Worm (Caenorhabditis elegans) whole organism, midembryonic: ENCODE results near the gene C45H4.14.
"Not testable (repeated sequence)": the region's sequence is repeated elsewhere in the genome, so short reads cannot be mapped to it uniquely, and the experiment has no call there.

Source experiments
- T22C8.4 ChIP-seq: fragments of 200-800 bp; sonication (Bioruptor generic); IDR thresholded peaks from 2 replicates; pipeline ENCODE4 v1.3.6; 2022; ENCODE audit warnings: missing genetic modification characterization, missing compliant biosample characterization
- cog-1 ChIP-seq: sonication (generic microtip); optimal IDR thresholded peaks from 2 replicates; lab custom pipeline; 2016; ENCODE audit warnings: missing genetic modification characterization, missing compliant biosample characterization
- flt-1 ChIP-seq: fragments of 200-800 bp; sonication (Bioruptor generic); IDR thresholded peaks from 2 replicates; pipeline ENCODE4 v1.3.6; 2022; ENCODE audit warnings: missing genetic modification characterization, missing compliant biosample characterization
- klf-2 ChIP-seq: fragments of 200-800 bp; sonication (Bioruptor generic); conservative IDR thresholded peaks from 2 replicates; pipeline ENCODE4 v1.3.6; 2022; ENCODE audit warnings: missing genetic modification reagents, missing genetic modification characterization, missing compliant biosample characterization
- med-1 ChIP-seq: sonication (generic microtip); optimal IDR thresholded peaks from 2 replicates; lab custom pipeline; 2017; ENCODE audit warnings: missing genetic modification characterization, mild to moderate bottlenecking, missing compliant biosample characterization, antibody characterized with exemption, missing genetic modification reagents; ENCODE audit not compliant: insufficient read depth
- ref-1 ChIP-seq: fragments of 200-800 bp; sonication (Bioruptor generic); conservative IDR thresholded peaks from 2 replicates; pipeline ENCODE4 v1.3.6; 2022; ENCODE audit warnings: missing genetic modification reagents, missing genetic modification characterization, missing compliant biosample characterization
- tab-1 ChIP-seq: fragments of 200-800 bp; sonication (Bioruptor generic); IDR thresholded peaks from 2 replicates; pipeline ENCODE4 v1.3.6; 2022; ENCODE audit warnings: missing genetic modification characterization, missing compliant biosample characterization
- ztf-23 ChIP-seq: fragments of 200-800 bp; sonication (Bioruptor generic); IDR thresholded peaks from 2 replicates; pipeline ENCODE4 v1.3.6; 2022; ENCODE audit warnings: missing genetic modification reagents, missing genetic modification characterization, missing compliant biosample characterization
- ztf-29 ChIP-seq: fragments of 200-800 bp; sonication (Bioruptor generic); IDR thresholded peaks from 2 replicates; pipeline ENCODE4 v1.3.6; 2022; ENCODE audit warnings: missing genetic modification reagents, missing genetic modification characterization, missing compliant biosample characterization

C45H4.14 gene

DNA sequence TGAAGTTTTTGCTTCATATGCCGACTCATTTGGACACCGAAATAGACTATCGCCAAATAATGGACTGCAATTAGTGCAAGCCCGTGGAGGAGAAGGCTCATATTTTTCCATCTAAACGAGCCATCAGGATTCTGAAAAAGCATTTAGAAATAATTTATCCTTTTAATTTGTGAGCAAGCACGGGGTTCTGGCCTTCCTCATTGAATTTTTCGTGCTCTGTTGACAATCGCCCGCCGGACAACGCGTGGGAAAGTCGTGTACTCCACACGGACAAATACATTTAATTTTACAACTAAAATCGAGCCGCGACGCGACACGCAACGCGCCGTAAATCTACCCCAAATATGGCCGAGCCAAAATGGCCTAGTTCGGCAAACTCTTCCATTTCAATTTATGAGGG, 14.8 kb downstream of the C45H4.14 start, which contains the start of gene F22F7.12:
F22F7.12 (minus strand) TSS at position 101 of the 400 bp plus-strand sequence.
- not testable (repeated sequence) for TF ChIP-seq klf-2 (GFP tag; lab: Robert Waterston, UW); cog-1 (tag; lab: Kevin White, UChicago); med-1 (GFP tag; lab: Kevin White, UChicago)

- TF ChIP-seq ztf-23 (GFP tag; lab: Robert Waterston, UW) (no peak), tab-1 (GFP tag; lab: Robert Waterston, UW) (no peak)
Observed at ce11 chrV:2139918-2140317, 19.3 kb downstream of the C45H4.14 start, which contains the start of gene F22F7.7. TSS of gene F22F7.7 (minus strand) at chrV:2140042.

DNA sequence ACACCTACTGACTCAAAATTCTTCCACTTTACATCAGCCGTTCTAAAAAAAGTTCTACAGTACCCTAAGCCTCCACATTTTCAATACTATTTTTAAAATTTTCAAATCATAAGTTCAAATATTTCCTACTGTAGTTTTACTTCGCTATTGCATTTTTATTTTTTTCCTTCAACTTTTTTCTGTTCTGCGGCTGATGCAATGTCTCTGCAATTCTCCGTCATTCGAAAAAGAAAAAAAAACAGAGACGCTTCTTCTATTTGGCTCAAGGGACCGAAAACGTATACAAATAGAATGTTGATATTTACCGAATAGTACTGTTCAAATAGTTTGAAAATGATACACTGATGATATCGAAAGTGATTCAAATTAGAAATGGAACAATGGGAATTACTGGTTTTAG, 20.9 kb downstream of the C45H4.14 start:
- no peak for TF ChIP-seq ztf-23 (GFP tag; lab: Robert Waterston, UW)
- TF ChIP-seq ztf-29 (GFP tag; lab: Robert Waterston, UW) = no peak
- TF ChIP-seq flt-1 (GFP tag; lab: Robert Waterston, UW) = no peak
- TF ChIP-seq cog-1 (tag; lab: Kevin White, UChicago) = no peak
- TF ChIP-seq klf-2 (GFP tag; lab: Robert Waterston, UW) = no peak
- no peak for TF ChIP-seq med-1 (GFP tag; lab: Kevin White, UChicago)

DNA sequence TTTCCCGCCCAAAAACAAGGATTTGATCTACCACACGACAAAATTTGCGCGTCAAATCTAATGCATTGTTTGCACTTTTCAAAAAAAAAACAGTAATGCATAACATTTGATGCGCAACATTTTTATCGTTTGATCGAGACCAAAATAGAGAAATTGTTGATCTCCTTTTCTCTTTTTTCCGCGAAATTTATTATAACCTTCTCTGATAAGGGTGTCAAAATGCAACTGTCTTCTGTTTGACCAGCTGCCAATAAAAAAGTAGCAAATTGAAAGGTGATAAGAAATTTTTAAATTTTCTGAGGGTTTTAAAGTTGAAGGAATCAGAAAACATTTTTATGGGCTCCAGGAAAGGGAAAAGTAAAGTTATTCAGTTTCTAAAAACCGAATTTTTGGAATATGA, 22.2 kb downstream of the C45H4.14 start:
- no peak for TF ChIP-seq med-1 (GFP tag; lab: Kevin White, UChicago)
- no peak for TF ChIP-seq flt-1 (GFP tag; lab: Robert Waterston, UW)
- TF ChIP-seq T22C8.4 = no peak
- TF ChIP-seq cog-1 (tag; lab: Kevin White, UChicago) = no peak
- TF ChIP-seq ref-1 (GFP tag; lab: Robert Waterston, UW) = no peak
- TF ChIP-seq ztf-29 (GFP tag; lab: Robert Waterston, UW) = no peak
- TF ChIP-seq klf-2 (GFP tag; lab: Robert Waterston, UW) = no peak
- TF ChIP-seq ztf-23 (GFP tag; lab: Robert Waterston, UW) = no peak
- TF ChIP-seq tab-1 (GFP tag; lab: Robert Waterston, UW) = no peak

- TF ChIP-seq ztf-29 (GFP tag; lab: Robert Waterston, UW) = no peak
- no peak for TF ChIP-seq cog-1 (tag; lab: Kevin White, UChicago)
- no peak for TF ChIP-seq T22C8.4
- no peak for TF ChIP-seq med-1 (GFP tag; lab: Kevin White, UChicago)
- no peak for TF ChIP-seq klf-2 (GFP tag; lab: Robert Waterston, UW)
- no peak for TF ChIP-seq tab-1 (GFP tag; lab: Robert Waterston, UW)
- TF ChIP-seq flt-1 (GFP tag; lab: Robert Waterston, UW) = no peak
Observed at ce11 chrV:2135323-2135722, 23.9 kb downstream of the C45H4.14 start.

ce11 chrV:2134340-2134739, 24.9 kb downstream of the C45H4.14 start:
- TF ChIP-seq flt-1 (GFP tag; lab: Robert Waterston, UW) (no peak), ztf-29 (GFP tag; lab: Robert Waterston, UW) (no peak), ztf-23 (GFP tag; lab: Robert Waterston, UW) (no peak), ref-1 (GFP tag; lab: Robert Waterston, UW) (no peak), med-1 (GFP tag; lab: Kevin White, UChicago) (no peak), cog-1 (tag; lab: Kevin White, UChicago) (no peak), T22C8.4 (no peak), klf-2 (GFP tag; lab: Robert Waterston, UW) (no peak), tab-1 (GFP tag; lab: Robert Waterston, UW) (no peak)

DNA sequence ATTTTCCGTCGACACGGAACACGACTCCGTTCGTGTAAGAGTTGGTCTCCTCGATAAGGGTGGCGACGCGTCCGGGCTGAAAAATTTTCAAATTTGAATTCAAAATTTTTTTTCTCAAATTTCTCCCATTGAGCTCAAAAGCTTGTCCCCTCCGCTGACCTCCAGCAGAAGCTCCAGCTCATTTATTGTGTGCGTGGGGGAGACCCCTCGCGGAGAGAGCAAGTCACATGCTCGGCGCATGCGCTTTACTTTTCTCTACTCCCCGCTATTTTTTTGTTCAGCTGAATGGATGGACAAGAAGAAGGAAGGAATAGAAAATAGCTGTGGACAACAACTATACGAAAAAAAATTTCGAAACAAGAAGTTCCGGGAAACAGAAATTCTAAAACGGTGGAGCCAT, 25.7 kb downstream of the C45H4.14 start:
- TF ChIP-seq ztf-29 (GFP tag; lab: Robert Waterston, UW) = no peak
- TF ChIP-seq T22C8.4 = no peak
- no peak for TF ChIP-seq flt-1 (GFP tag; lab: Robert Waterston, UW)
- no peak for TF ChIP-seq med-1 (GFP tag; lab: Kevin White, UChicago)
- TF ChIP-seq cog-1 (tag; lab: Kevin White, UChicago) = no peak
- TF ChIP-seq tab-1 (GFP tag; lab: Robert Waterston, UW) = no peak
- TF ChIP-seq ref-1 (GFP tag; lab: Robert Waterston, UW) = no peak

DNA sequence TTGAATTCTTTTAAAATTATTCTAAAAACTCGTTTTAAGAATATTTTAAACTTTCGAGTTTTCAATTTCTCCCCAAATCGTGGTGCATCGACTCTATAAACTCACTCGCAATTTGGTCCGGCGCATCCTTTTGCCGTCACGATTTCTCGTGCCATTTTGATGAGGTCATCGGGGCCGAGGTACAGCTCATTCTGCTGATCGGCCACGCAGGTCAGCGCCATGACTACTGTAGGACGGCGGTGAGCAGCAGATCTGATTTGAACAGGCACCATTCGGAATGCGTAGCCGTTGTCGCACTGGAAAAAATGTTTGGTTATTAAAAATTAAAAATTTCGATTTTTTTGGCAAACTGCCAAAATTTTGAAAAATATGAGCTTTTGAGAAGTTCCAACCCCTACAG, 26.6 kb downstream of the C45H4.14 start:
- 0 out of 2 replicates have a peak, but pooled peaks have one; percentile 17 for TF ChIP-seq ztf-23 (GFP tag; lab: Robert Waterston, UW)
- no peak for TF ChIP-seq flt-1 (GFP tag; lab: Robert Waterston, UW)

DNA sequence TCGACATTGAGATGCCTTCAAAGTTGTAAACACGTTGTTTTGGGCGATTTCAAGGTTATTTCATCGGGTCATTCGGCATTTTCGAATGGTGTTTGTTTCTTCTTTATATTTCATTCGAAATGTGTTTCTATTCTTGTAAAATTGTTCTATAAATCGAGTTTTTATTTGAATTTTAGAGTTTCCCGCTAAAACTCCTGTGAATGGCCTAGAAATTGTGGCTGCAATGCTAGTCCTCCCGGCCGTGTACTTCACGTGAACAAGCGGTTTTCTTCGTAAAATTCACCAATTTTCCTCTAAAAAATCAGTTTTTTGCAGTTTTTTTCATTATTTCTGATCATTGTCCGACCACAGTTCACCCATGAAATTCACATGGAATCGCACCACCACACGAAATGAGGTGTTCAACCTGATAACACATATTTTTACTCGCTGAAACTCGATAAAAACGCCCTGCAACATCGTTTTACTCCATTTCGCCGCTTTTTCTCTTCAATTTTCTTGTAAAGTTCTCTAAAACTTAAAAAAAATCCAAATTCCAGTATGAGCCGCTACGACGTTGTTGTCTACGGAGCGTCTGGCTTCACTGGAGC, 32.1 kb downstream of the C45H4.14 start, which contains the start of gene ldp-1:
ldp-1 (plus strand) TSS at position 540 of the 590 bp plus-strand sequence.
- TF ChIP-seq flt-1 (GFP tag; lab: Robert Waterston, UW) = peak; percentile 22; the same call in 1 of the 2 replicates
- TF ChIP-seq ztf-29 (GFP tag; lab: Robert Waterston, UW) = no peak
- 0 out of 2 replicates have a peak, but pooled peaks have one; percentile 3 for TF ChIP-seq T22C8.4
- TF ChIP-seq med-1 (GFP tag; lab: Kevin White, UChicago) = no peak
- no peak for TF ChIP-seq tab-1 (GFP tag; lab: Robert Waterston, UW)
- TF ChIP-seq ztf-23 (GFP tag; lab: Robert Waterston, UW) = no peak
- TF ChIP-seq ref-1 (GFP tag; lab: Robert Waterston, UW) = no peak
- no peak for TF ChIP-seq klf-2 (GFP tag; lab: Robert Waterston, UW)
- peak; percentile 49 for TF ChIP-seq cog-1 (tag; lab: Kevin White, UChicago)

DNA sequence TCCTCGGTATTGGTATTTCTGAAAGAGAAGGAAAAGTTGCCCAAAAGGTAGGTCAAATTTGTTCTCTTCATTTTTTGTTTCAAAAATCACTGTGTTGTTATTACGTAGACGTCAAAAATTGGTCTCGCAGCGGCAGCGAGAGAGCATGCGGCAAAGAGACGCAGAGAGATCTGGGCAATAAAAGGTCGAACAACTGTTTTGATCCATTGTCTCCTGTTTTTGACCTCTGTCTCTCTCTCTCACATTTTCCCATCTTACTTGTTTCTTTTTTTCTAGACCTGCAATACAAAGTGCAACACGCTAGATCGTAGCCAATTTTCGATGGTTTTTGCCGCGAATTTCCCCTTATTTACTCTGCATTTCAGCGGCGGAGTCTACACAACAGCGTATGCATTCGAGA, 32.7 kb downstream of the C45H4.14 start:
- TF ChIP-seq ztf-23 (GFP tag; lab: Robert Waterston, UW) = no peak
- TF ChIP-seq T22C8.4 = 0 out of 2 replicates have a peak, but pooled peaks have one; percentile 19
